Worm (Caenorhabditis elegans) whole organism, midembryonic: Measurements from ENCODE around the gene C31H1.2.

ENCODE experiments used
- ref-1 ChIP-seq: fragments of 200-800 bp; sonication (Bioruptor generic); conservative IDR thresholded peaks from 2 replicates; pipeline ENCODE4 v1.3.6; 2022; ENCODE audit warnings: missing genetic modification reagents, missing genetic modification characterization, missing compliant biosample characterization
- ztf-23 ChIP-seq: fragments of 200-800 bp; sonication (Bioruptor generic); IDR thresholded peaks from 2 replicates; pipeline ENCODE4 v1.3.6; 2022; ENCODE audit warnings: missing genetic modification reagents, missing genetic modification characterization, missing compliant biosample characterization

DNA sequence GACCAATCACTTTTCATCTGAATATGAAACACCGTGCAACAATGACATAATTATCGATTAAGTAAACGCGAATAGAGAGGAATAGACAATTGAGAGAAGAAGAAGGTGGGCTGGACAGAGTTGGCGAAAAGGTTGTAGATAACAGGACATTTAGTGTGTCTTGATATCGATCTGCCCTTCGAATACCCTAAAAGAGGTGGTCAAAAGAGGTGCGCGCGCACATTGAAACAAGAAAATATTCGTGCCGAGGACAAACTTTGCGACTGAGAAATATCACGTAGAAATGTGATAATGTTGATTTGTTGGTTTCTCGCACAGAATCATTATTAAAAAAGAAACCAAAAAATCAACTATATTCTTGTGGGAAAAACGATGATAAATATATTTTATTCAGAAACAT lies 41.2 kb upstream of the C31H1.2 start:
- TF ChIP-seq ref-1 (no peak), ztf-23 (GFP tag; lab: Robert Waterston, UW) (no peak)
